Worm (Caenorhabditis elegans) whole organism, young adult: ENCODE measurements around the gene R09H10.2.

Experiments used
- Y53F4B.3 ChIP-seq: fragments of 200-800 bp; sonication (Bioruptor generic); IDR thresholded peaks from 2 replicates; pipeline ENCODE4 v1.3.6; 2022; ENCODE audit warnings: missing genetic modification reagents, missing genetic modification characterization, missing compliant biosample characterization
- ama-1 ChIP-seq, 3 experiments: fragments of 150-350 bp in 1 of 3; sonication (generic microtip) in 2 of 3; optimal IDR thresholded peaks; 2 replicates each; lab custom pipeline; 2014 to 2018; ENCODE audit warnings: missing biosample characterization in 2 of 3, missing genetic modification characterization in 2 of 3, missing genetic modification reagents in 2 of 3
- attf-6 ChIP-seq: fragments of 200-800 bp; sonication (Bioruptor generic); IDR thresholded peaks from 2 replicates; pipeline ENCODE4 v1.3.6; 2022; ENCODE audit warnings: missing genetic modification reagents, missing genetic modification characterization, missing compliant biosample characterization
- ceh-58 ChIP-seq: fragments of 200-800 bp; sonication (Bioruptor generic); IDR thresholded peaks from 2 replicates; pipeline ENCODE4 v1.3.6; 2022; ENCODE audit warnings: missing genetic modification characterization, missing compliant biosample characterization
- egl-44 ChIP-seq: fragments of 200-800 bp; sonication (Bioruptor generic); IDR thresholded peaks from 2 replicates; pipeline ENCODE4 v1.3.6; 2022; ENCODE audit warnings: missing genetic modification reagents, missing genetic modification characterization, missing compliant biosample characterization
- hmg-20 ChIP-seq: fragments of 200-800 bp; sonication (Bioruptor generic); IDR thresholded peaks from 2 replicates; pipeline ENCODE4 v1.3.6; 2022; ENCODE audit warnings: missing genetic modification reagents, missing genetic modification characterization, missing compliant biosample characterization
- hsf-1 ChIP-seq: fragments of 200-800 bp; sonication (Bioruptor generic); IDR thresholded peaks from 2 replicates; pipeline ENCODE4 v1.3.6; 2022; ENCODE audit warnings: missing genetic modification reagents, missing genetic modification characterization, missing compliant biosample characterization
- lsy-27 ChIP-seq: sonication (generic microtip); optimal IDR thresholded peaks from 2 replicates; lab custom pipeline; 2017; ENCODE audit warnings: missing genetic modification characterization, mild to moderate bottlenecking, missing compliant biosample characterization, antibody characterized with exemption, missing genotype, borderline replicate concordance; ENCODE audit not compliant: insufficient read depth
- mxl-1 ChIP-seq: sonication (generic microtip); optimal IDR thresholded peaks from 2 replicates; lab custom pipeline; 2016; ENCODE audit warnings: missing genetic modification characterization, missing compliant biosample characterization
- nfya-1 ChIP-seq: sonication (generic microtip); optimal IDR thresholded peaks from 2 replicates; lab custom pipeline; 2017; ENCODE audit warnings: antibody characterized with exemption, missing compliant biosample characterization, missing genetic modification characterization, borderline replicate concordance; ENCODE audit not compliant: insufficient read depth
- snpc-4 ChIP-seq, 5 experiments: fragments of 150-350 bp in 1 of 5; sonication (generic microtip) in 4 of 5; optimal IDR thresholded peaks; 2 replicates each; lab custom pipeline; 2014 to 2018; ENCODE audit warnings: missing genetic modification characterization in 5 of 5, missing biosample characterization in 3 of 5, antibody characterized with exemption in 2 of 5, mild to moderate bottlenecking in 2 of 5, missing compliant biosample characterization in 2 of 5, missing genotype in 2 of 5, moderate library complexity in 2 of 5, missing genetic modification reagents in 1 of 5
- unc-62 ChIP-seq: fragments of 150-350 bp; optimal IDR thresholded peaks from 2 replicates; lab custom pipeline; 2014; ENCODE audit warnings: missing biosample characterization, missing genetic modification reagents, missing genetic modification characterization

- TF ChIP-seq Y53F4B.3 (GFP tag; lab: Robert Waterston, UW) (no peak), nfya-1 (tag; lab: Kevin White, UChicago) (no peak), attf-6 (GFP tag; lab: Robert Waterston, UW) (no peak), hsf-1 (no peak), ama-1 (optimal IDR thresholded peaks at IDR 0.05; lab: Kevin White, UChicago) (no peak), ama-1 (GFP tag; optimal IDR thresholded peaks at IDR 0.05; lab: Kevin White, UChicago) (no peak), ceh-58 (GFP tag; lab: Robert Waterston, UW) (no peak), lsy-27 (no peak), mxl-1 (no peak), hmg-20 (no peak), egl-44 (no peak), unc-62 (GFP tag; lab: Kevin White, UChicago) (no peak), snpc-4 (GFP tag; optimal IDR thresholded peaks at IDR 0.05; lab: Kevin White, UChicago) (no peak), snpc-4 (tag; optimal IDR thresholded peaks at IDR 0.05; lab: Kevin White, UChicago) (no peak)
Measured at ce11 chrIV:10616366-10616765, 13.6 kb downstream of the R09H10.2 start.
